Worm (Caenorhabditis elegans) whole organism, late embryonic: ENCODE data around the gene Y37D8A.25.

ENCODE experiments used
- fkh-10 ChIP-seq: fragments of 150-350 bp; optimal IDR thresholded peaks from 2 replicates; lab custom pipeline; 2014; ENCODE audit warnings: missing biosample characterization, missing genetic modification reagents, missing genetic modification characterization
- fkh-6 ChIP-seq: sonication (generic microtip); optimal IDR thresholded peaks from 2 replicates; lab custom pipeline; 2016; ENCODE audit warnings: missing genetic modification characterization, missing compliant biosample characterization
- pqm-1 ChIP-seq: sonication (generic microtip); optimal IDR thresholded peaks from 2 replicates; lab custom pipeline; 2016; ENCODE audit warnings: missing genetic modification characterization, missing compliant biosample characterization

ce11 chrIII:12819909-12820308 is at the start of gene Y37D8A.25, which contains the start of gene Y37D8A.2:
- TF ChIP-seq fkh-10, result no peak
- no peak for TF ChIP-seq fkh-6
- no peak for TF ChIP-seq pqm-1 (tag; lab: Kevin White, UChicago)
